Worm (Caenorhabditis elegans) whole organism, late embryonic: ENCODE results near the gene sorf-1.

Experiments
- C08G9.2 ChIP-seq: sonication (generic microtip); optimal IDR thresholded peaks from 2 replicates; lab custom pipeline; 2016; ENCODE audit warnings: mild to moderate bottlenecking, missing genetic modification characterization, moderate library complexity, missing compliant biosample characterization
- K02D7.2 ChIP-seq: sonication (generic microtip); optimal IDR thresholded peaks from 2 replicates; lab custom pipeline; 2017; ENCODE audit warnings: mild to moderate bottlenecking, missing genetic modification characterization, missing compliant biosample characterization
- T23F11.4 ChIP-seq: fragments of 200-800 bp; sonication (Bioruptor generic); optimal IDR thresholded peaks from 2 replicates; lab custom pipeline; 2018; ENCODE audit warnings: mild to moderate bottlenecking, missing genetic modification characterization, missing compliant biosample characterization
- Y22D7AL.16 ChIP-seq: sonication (generic microtip); optimal IDR thresholded peaks from 2 replicates; lab custom pipeline; 2016; ENCODE audit warnings: missing genetic modification characterization, missing compliant biosample characterization
- ahr-1 ChIP-seq: sonication (generic microtip); optimal IDR thresholded peaks from 2 replicates; lab custom pipeline; 2016; ENCODE audit warnings: missing genetic modification characterization, missing compliant biosample characterization
- ama-1 ChIP-seq: fragments of 150-350 bp; optimal IDR thresholded peaks from 2 replicates; lab custom pipeline; 2014
- ceh-19 ChIP-seq: fragments of 200-800 bp; sonication (Bioruptor generic); optimal IDR thresholded peaks from 2 replicates; lab custom pipeline; 2018; ENCODE audit warnings: mild to moderate bottlenecking, missing genetic modification characterization, missing compliant biosample characterization
- ceh-2 ChIP-seq: sonication (generic microtip); optimal IDR thresholded peaks from 2 replicates; lab custom pipeline; 2016; ENCODE audit warnings: missing genotype, missing genetic modification characterization, missing compliant biosample characterization
- ceh-22 ChIP-seq: sonication (generic microtip); optimal IDR thresholded peaks from 2 replicates; lab custom pipeline; 2017; ENCODE audit warnings: missing biosample characterization, missing genetic modification characterization
- ceh-24 ChIP-seq: sonication (generic microtip); optimal IDR thresholded peaks from 2 replicates; lab custom pipeline; 2016; ENCODE audit warnings: mild to moderate bottlenecking, missing genetic modification characterization, missing compliant biosample characterization
- ceh-30 ChIP-seq: fragments of 150-350 bp; optimal IDR thresholded peaks from 2 replicates; lab custom pipeline; 2014; ENCODE audit warnings: missing biosample characterization, missing genetic modification characterization
- ceh-31 ChIP-seq: sonication (generic microtip); optimal IDR thresholded peaks from 2 replicates; lab custom pipeline; 2016; ENCODE audit warnings: missing genetic modification characterization, missing compliant biosample characterization
- ceh-6 ChIP-seq: fragments of 200-800 bp; sonication (Bioruptor generic); optimal IDR thresholded peaks from 2 replicates; lab custom pipeline; 2018; ENCODE audit warnings: mild to moderate bottlenecking, missing genetic modification characterization, missing compliant biosample characterization
- ceh-9 ChIP-seq: sonication (generic microtip); optimal IDR thresholded peaks from 2 replicates; lab custom pipeline; 2016; ENCODE audit warnings: mild to moderate bottlenecking, missing genetic modification characterization, inconsistent platforms, missing compliant biosample characterization
- dmd-4 ChIP-seq: sonication (generic microtip); optimal IDR thresholded peaks from 2 replicates; lab custom pipeline; 2016; ENCODE audit warnings: borderline replicate concordance, missing genetic modification characterization, missing compliant biosample characterization
- dve-1 ChIP-seq: sonication (generic microtip); optimal IDR thresholded peaks from 2 replicates; lab custom pipeline; 2017; ENCODE audit warnings: antibody characterized with exemption, mild to moderate bottlenecking, missing genetic modification characterization, missing compliant biosample characterization
- ets-4 ChIP-seq: sonication (generic microtip); optimal IDR thresholded peaks from 2 replicates; lab custom pipeline; 2016; ENCODE audit warnings: missing genetic modification characterization, missing compliant biosample characterization
- eyg-1 ChIP-seq: sonication (generic microtip); optimal IDR thresholded peaks from 2 replicates; lab custom pipeline; 2016; ENCODE audit warnings: missing genotype, missing genetic modification characterization, missing compliant biosample characterization
- fax-1 ChIP-seq: sonication (generic microtip); optimal IDR thresholded peaks from 2 replicates; lab custom pipeline; 2016; ENCODE audit warnings: missing genotype, missing genetic modification characterization, missing compliant biosample characterization
- fkh-10 ChIP-seq: fragments of 150-350 bp; optimal IDR thresholded peaks from 2 replicates; lab custom pipeline; 2014; ENCODE audit warnings: missing biosample characterization, missing genetic modification reagents, missing genetic modification characterization
- fkh-6 ChIP-seq: sonication (generic microtip); optimal IDR thresholded peaks from 2 replicates; lab custom pipeline; 2016; ENCODE audit warnings: missing genetic modification characterization, missing compliant biosample characterization
- nfya-1 ChIP-seq: sonication (generic microtip); optimal IDR thresholded peaks from 2 replicates; lab custom pipeline; 2017; ENCODE audit warnings: missing genetic modification characterization, mild to moderate bottlenecking, missing compliant biosample characterization, antibody characterized with exemption, moderate library complexity
- nhr-232 ChIP-seq: sonication (generic microtip); optimal IDR thresholded peaks from 2 replicates; lab custom pipeline; 2016; ENCODE audit warnings: missing genetic modification characterization, missing compliant biosample characterization
- odd-2 ChIP-seq: sonication (generic microtip); optimal IDR thresholded peaks from 2 replicates; lab custom pipeline; 2017; ENCODE audit warnings: antibody characterized with exemption, mild to moderate bottlenecking, missing genetic modification characterization, missing compliant biosample characterization
- pat-9 ChIP-seq: fragments of 200-800 bp; sonication (Bioruptor generic); optimal IDR thresholded peaks from 2 replicates; lab custom pipeline; 2018; ENCODE audit warnings: mild to moderate bottlenecking, missing genetic modification characterization, moderate library complexity, missing compliant biosample characterization
- pax-1 ChIP-seq: fragments of 150-350 bp; optimal IDR thresholded peaks from 2 replicates; lab custom pipeline; 2014; ENCODE audit warnings: missing biosample characterization, missing genetic modification characterization
- pha-2 ChIP-seq: sonication (generic microtip); optimal IDR thresholded peaks from 2 replicates; lab custom pipeline; 2017; ENCODE audit warnings: mild to moderate bottlenecking, missing genetic modification characterization, missing compliant biosample characterization
- pha-4 ChIP-seq: fragments of 150-350 bp; optimal IDR thresholded peaks from 2 replicates; lab custom pipeline; 2018; ENCODE audit warnings: missing biosample characterization, missing genetic modification reagents, missing genetic modification characterization
- rnt-1 ChIP-seq: sonication (generic microtip); optimal IDR thresholded peaks from 2 replicates; lab custom pipeline; 2016; ENCODE audit warnings: missing genetic modification characterization, missing compliant biosample characterization
- sdc-2 ChIP-seq: sonication (generic microtip); optimal IDR thresholded peaks from 2 replicates; lab custom pipeline; 2016; ENCODE audit warnings: missing genotype, missing genetic modification characterization, missing compliant biosample characterization
- syd-9 ChIP-seq: sonication (generic microtip); optimal IDR thresholded peaks from 2 replicates; lab custom pipeline; 2016; ENCODE audit warnings: mild to moderate bottlenecking, missing genetic modification characterization, moderate library complexity, missing compliant biosample characterization
- tbx-2 ChIP-seq: sonication (generic microtip); optimal IDR thresholded peaks from 2 replicates; lab custom pipeline; 2016; ENCODE audit warnings: missing genetic modification characterization, missing compliant biosample characterization
- tbx-7 ChIP-seq: sonication (generic microtip); optimal IDR thresholded peaks from 2 replicates; lab custom pipeline; 2016; ENCODE audit warnings: missing genotype, missing genetic modification characterization, missing compliant biosample characterization
- ttx-3 ChIP-seq: sonication (generic microtip); optimal IDR thresholded peaks from 2 replicates; lab custom pipeline; 2016; ENCODE audit warnings: missing genetic modification reagents, missing genetic modification characterization, missing compliant biosample characterization
- unc-3 ChIP-seq, 2 experiments: fragments of 200-800 bp in 1 of 2; sonication (Bioruptor generic) in 1 of 2; sonication (generic microtip) in 1 of 2; conservative IDR thresholded peaks in 1 of 2; optimal IDR thresholded peaks in 1 of 2; 2 replicates each; pipeline versions ENCODE4 v1.3.6 to Lab custom; 2016 to 2022; ENCODE audit warnings: missing compliant biosample characterization in 2 of 2, missing genetic modification characterization in 2 of 2, missing genetic modification reagents in 1 of 2
- unc-42 ChIP-seq: sonication (generic microtip); optimal IDR thresholded peaks from 2 replicates; lab custom pipeline; 2016; ENCODE audit warnings: missing genotype, missing genetic modification characterization, missing compliant biosample characterization

The sorf-1 gene

DNA sequence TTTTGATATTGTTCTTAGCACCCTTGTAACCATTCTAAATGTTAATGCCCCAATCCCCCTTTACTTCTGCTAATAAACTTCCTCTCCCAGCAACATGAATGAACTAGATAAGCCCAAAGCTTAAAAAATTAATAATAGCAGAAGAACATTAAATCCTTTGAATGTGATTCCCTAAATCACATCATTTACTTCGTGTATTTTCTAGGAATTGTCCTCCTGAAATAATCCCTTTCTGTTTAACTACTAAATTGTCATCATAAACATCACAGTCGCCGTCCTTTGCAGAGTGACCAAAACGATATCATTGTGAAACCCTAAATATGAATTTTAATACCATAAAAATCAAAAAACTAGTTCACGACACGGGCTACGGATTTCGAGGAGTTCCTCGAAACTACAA, 37.0 kb upstream of the sorf-1 start:
- no peak for TF ChIP-seq rnt-1 (tag; lab: Kevin White, UChicago)
- TF ChIP-seq T23F11.4, result no peak
- TF ChIP-seq sdc-2, result no peak
- no peak for TF ChIP-seq fax-1 (tag; lab: Kevin White, UChicago)
- no peak for TF ChIP-seq odd-2 (tag; lab: Kevin White, UChicago)
- TF ChIP-seq fkh-10 (GFP tag; lab: Kevin White, UChicago), result no peak
- TF ChIP-seq pax-1 (tag; lab: Kevin White, UChicago), result no peak
- TF ChIP-seq unc-42 (tag; lab: Kevin White, UChicago), result no peak
- no peak for TF ChIP-seq nfya-1 (tag; lab: Kevin White, UChicago)
- no peak for TF ChIP-seq tbx-7 (tag; lab: Kevin White, UChicago)
- TF ChIP-seq eyg-1 (tag; lab: Kevin White, UChicago), result no peak
- TF ChIP-seq ceh-19 (GFP tag; lab: Kevin White, UChicago), result no peak
- TF ChIP-seq dve-1 (tag; lab: Kevin White, UChicago), result no peak
- no peak for TF ChIP-seq ama-1
- TF ChIP-seq ceh-22, result no peak
- TF ChIP-seq ahr-1, result no peak
- TF ChIP-seq ceh-9 (tag; lab: Kevin White, UChicago), result no peak
- no peak for TF ChIP-seq syd-9 (tag; lab: Kevin White, UChicago)
- no peak for TF ChIP-seq pha-2

- TF ChIP-seq C08G9.2 (tag; lab: Kevin White, UChicago) (no peak), ama-1 (no peak), ets-4 (tag; lab: Kevin White, UChicago) (no peak), fax-1 (tag; lab: Kevin White, UChicago) (no peak), nfya-1 (tag; lab: Kevin White, UChicago) (no peak), eyg-1 (tag; lab: Kevin White, UChicago) (no peak), pat-9 (tag; lab: Kevin White, UChicago) (no peak), dmd-4 (tag; lab: Kevin White, UChicago) (no peak)
These were observed 35.7 kb upstream of the sorf-1 start, which contains the start of gene dhs-27 for ce11 chrX:3414660-3415144. Gene dhs-27 (minus strand): TSS chrX:3414710.

DNA sequence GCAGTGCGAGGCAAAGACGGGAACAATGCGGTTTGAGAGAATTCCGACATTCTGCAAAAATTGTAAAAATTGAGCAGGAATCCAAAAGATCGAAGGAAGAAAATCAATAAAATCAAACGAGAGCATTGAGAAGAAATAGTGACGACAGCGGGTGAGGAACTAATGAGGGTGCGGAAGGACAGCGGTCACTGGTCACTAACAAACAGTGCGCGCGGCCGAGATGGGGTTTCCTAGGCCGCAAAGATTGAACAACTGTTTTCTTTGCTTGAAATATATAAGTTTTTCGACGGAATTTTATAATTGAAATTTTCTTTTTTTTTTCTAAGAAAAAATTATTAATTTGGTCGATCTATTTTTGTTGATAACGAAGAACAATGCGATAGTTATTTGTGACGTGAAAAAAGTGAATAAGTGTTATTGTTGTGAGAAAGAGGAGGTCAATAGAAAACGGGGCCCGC, 32.5 kb upstream of the sorf-1 start, which contains the start of gene unc-78:
Gene unc-78, minus strand, starts transcription at position 51 of the 458 bp plus-strand sequence.
- TF ChIP-seq ceh-30 (tag; lab: Kevin White, UChicago), result no peak
- peak; percentile 25 for TF ChIP-seq tbx-2 (tag; lab: Kevin White, UChicago)
- TF ChIP-seq ets-4 (tag; lab: Kevin White, UChicago), result no peak
- peak; percentile 13 for TF ChIP-seq C08G9.2 (tag; lab: Kevin White, UChicago)
- TF ChIP-seq ceh-6, result no peak
- TF ChIP-seq odd-2 (tag; lab: Kevin White, UChicago), result no peak
- peak; percentile 6 for TF ChIP-seq ceh-31 (tag; lab: Kevin White, UChicago)
- peak; percentile 16 for TF ChIP-seq ceh-2 (tag; lab: Kevin White, UChicago)
- TF ChIP-seq, all 69 proteins: peak for 4

ce11 chrX:3408717-3409303, 29.8 kb upstream of the sorf-1 start:
- TF ChIP-seq unc-3 (GFP tag; conservative IDR thresholded peaks at IDR 0.05; lab: Robert Waterston, UW), result no peak
- no peak for TF ChIP-seq unc-3 (tag; optimal IDR thresholded peaks at IDR 0.05; lab: Kevin White, UChicago)
- no peak for TF ChIP-seq ets-4 (tag; lab: Kevin White, UChicago)
- TF ChIP-seq ttx-3, result no peak
- TF ChIP-seq nhr-232 (tag; lab: Kevin White, UChicago), result no peak
- TF ChIP-seq ceh-24 (tag; lab: Kevin White, UChicago), result no peak
- TF ChIP-seq pat-9 (tag; lab: Kevin White, UChicago), result no peak

DNA sequence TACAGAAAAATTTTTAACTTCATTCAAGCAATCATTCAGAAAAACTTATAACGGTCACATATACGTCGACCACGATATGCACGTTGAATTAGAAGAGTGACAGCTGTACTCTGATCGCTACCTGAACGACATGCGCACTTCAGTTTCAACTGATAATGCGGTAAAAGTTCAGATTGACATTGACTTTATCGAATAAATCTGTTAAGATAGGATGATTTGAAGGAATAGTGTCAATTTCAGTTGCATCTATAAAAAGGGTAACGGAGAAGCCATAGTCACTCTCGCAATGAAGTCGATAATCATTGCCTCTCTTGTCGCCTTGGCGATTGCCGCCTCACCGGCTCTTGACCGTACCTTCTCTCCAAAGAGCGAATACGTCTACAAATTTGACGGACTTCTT, 24.1 kb upstream of the sorf-1 start, which contains the start of gene vit-5:
Gene vit-5, plus strand, starts transcription at position 277 of the 400 bp plus-strand sequence.
- TF ChIP-seq rnt-1 (tag; lab: Kevin White, UChicago) (no peak), fkh-6 (tag; lab: Kevin White, UChicago) (no peak), pax-1 (tag; lab: Kevin White, UChicago) (no peak), Y22D7AL.16 (tag; lab: Kevin White, UChicago) (no peak), pha-4 (tag; lab: Kevin White, UChicago) (no peak), K02D7.2 (tag; lab: Kevin White, UChicago) (no peak), ceh-22 (no peak)
